Worm (Caenorhabditis elegans): Measurements from ENCODE around the gene C23F12.3.

C23F12.3 gene

ce11 chrX:9431002-9431482, 39.6 kb downstream of the C23F12.3 start, which contains the start of gene B0272.3 (continued):
- no peak for TF ChIP-seq snpc-1.3 (tag; optimal IDR thresholded peaks at IDR 0.05; ENCODE audit: insufficient read depth)
- TF ChIP-seq Y95B8A.8 (GFP tag; IDR thresholded peaks at IDR 0.05): no peak
- peak; percentile 32 for TF ChIP-seq atf-7 (tag; optimal IDR thresholded peaks at IDR 0.05)
- TF ChIP-seq F37B4.10 (GFP tag; IDR thresholded peaks at IDR 0.05): no peak
- no peak for TF ChIP-seq ceh-100 (GFP tag; IDR thresholded peaks at IDR 0.05)
- TF ChIP-seq die-1 (tag; optimal IDR thresholded peaks at IDR 0.05): peak; percentile 3
- TF ChIP-seq madf-3 (GFP tag; IDR thresholded peaks at IDR 0.05): no peak
- no peak for TF ChIP-seq attf-3 (GFP tag; conservative IDR thresholded peaks at IDR 0.05)
- no peak for TF ChIP-seq B0035.1 (tag; optimal IDR thresholded peaks at IDR 0.05)
- no peak for TF ChIP-seq F10E7.11 (tag; optimal IDR thresholded peaks at IDR 0.05)
- TF ChIP-seq xnd-1 (tag; optimal IDR thresholded peaks at IDR 0.05): no peak
- no peak for TF ChIP-seq nhr-120 (GFP tag; IDR thresholded peaks at IDR 0.05)
- no peak for TF ChIP-seq Y53F4B.3 (GFP tag; IDR thresholded peaks at IDR 0.05)
- no peak for TF ChIP-seq gei-17 (GFP tag; optimal IDR thresholded peaks at IDR 0.05)
- TF ChIP-seq chd-7 (tag; optimal IDR thresholded peaks at IDR 0.05): peak; percentile 46
- TF ChIP-seq madf-10 (tag; optimal IDR thresholded peaks at IDR 0.05): peak; percentile 37
- TF ChIP-seq snpc-4 (GFP tag; optimal IDR thresholded peaks at IDR 0.05): no peak
- TF ChIP-seq snpc-4 (tag; optimal IDR thresholded peaks at IDR 0.05): peak in 3 of 4 experiments; percentile 31 to 50 (median 41)
- no peak for TF ChIP-seq egl-44 (GFP tag; IDR thresholded peaks at IDR 0.05)
- no peak for TF ChIP-seq lsy-27 (tag; optimal IDR thresholded peaks at IDR 0.05; ENCODE audit: borderline replicate concordance, insufficient read depth)
- no peak for TF ChIP-seq F23B12.7 (tag; optimal IDR thresholded peaks at IDR 0.05; ENCODE audit: insufficient read depth)
- no peak for TF ChIP-seq hrde-1 (tag; optimal IDR thresholded peaks at IDR 0.05; ENCODE audit: borderline replicate concordance)
- TF ChIP-seq dox-1 (GFP tag; IDR thresholded peaks at IDR 0.05): no peak
- TF ChIP-seq T26A5.8 (tag; optimal IDR thresholded peaks at IDR 0.05): no peak
- peak; percentile 48 for TF ChIP-seq lin-40 (tag; optimal IDR thresholded peaks at IDR 0.05)
- no peak for TF ChIP-seq unc-62 (GFP tag; optimal IDR thresholded peaks at IDR 0.05)
- TF ChIP-seq let-526 (GFP tag; IDR thresholded peaks at IDR 0.05): no peak
- peak; percentile 79 for TF ChIP-seq nhr-80 (tag; optimal IDR thresholded peaks at IDR 0.05)
- TF ChIP-seq B0336.3 (GFP tag; IDR thresholded peaks at IDR 0.05): peak; percentile 49; the same call in 1 of the 2 replicates
- no peak for TF ChIP-seq nfya-2 (GFP tag; IDR thresholded peaks at IDR 0.05)
- no peak for TF ChIP-seq pha-4 (tag; optimal IDR thresholded peaks at IDR 0.05)
- TF ChIP-seq somi-1 (GFP tag; optimal IDR thresholded peaks at IDR 0.05): no peak
- no peak for TF ChIP-seq F52B5.7 (tag; optimal IDR thresholded peaks at IDR 0.05)
- TF ChIP-seq ztf-26 (tag; optimal IDR thresholded peaks at IDR 0.05): no peak
- TF ChIP-seq F49E8.2 (tag; optimal IDR thresholded peaks at IDR 0.05; ENCODE audit: insufficient read depth): no peak
- TF ChIP-seq attf-5 (GFP tag; optimal IDR thresholded peaks at IDR 0.05): peak; percentile 6
- TF ChIP-seq lsl-1 (GFP tag; optimal IDR thresholded peaks at IDR 0.05): no peak

DNA sequence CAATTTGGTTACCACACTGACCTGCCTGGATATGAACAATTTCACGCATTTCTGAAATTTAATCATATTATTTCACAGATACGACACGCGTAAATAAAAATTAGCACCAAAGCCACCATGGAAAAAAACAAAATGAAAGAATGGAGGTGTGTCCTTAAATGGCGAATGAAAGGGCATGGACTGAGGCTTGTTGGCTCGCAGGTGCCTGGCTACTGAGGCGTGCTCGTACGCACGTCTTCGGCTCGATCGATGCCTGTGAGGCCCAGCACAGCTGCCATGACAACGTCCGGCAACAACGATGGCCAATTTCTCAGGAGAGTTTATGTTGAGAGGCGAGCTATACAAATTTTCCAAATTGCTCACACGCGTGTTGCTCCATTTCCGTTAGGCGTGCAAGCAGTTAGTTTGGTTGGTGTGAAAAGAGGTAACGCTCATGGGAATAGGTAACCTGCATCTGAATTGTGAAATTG, 45.4 kb downstream of the C23F12.3 start, which contains the start of gene tbb-4:
Gene tbb-4, minus strand, starts transcription at position 51 of the 470 bp plus-strand sequence.
- TF ChIP-seq ztf-26 (tag; optimal IDR thresholded peaks at IDR 0.05) (no peak), zfh-2 (GFP tag; conservative IDR thresholded peaks at IDR 0.05) (peak; percentile 63; the same call in 1 of the 2 replicates)

Measured in whole organism, young adult.